Worm (Caenorhabditis elegans): ENCODE results near the gene F01D5.8.

The F01D5.8 gene

ce11 chrII:13979833-13980513, 30.5 kb upstream of the F01D5.8 start, which contains the start of gene sre-48:
sre-48 (minus strand) TSS chrII:13979883.
- TF ChIP-seq drap-1 (GFP tag; optimal IDR thresholded peaks at IDR 0.05), result no peak
- no peak for TF ChIP-seq lsy-2 (tag; optimal IDR thresholded peaks at IDR 0.05)
- TF ChIP-seq mls-2 (tag; optimal IDR thresholded peaks at IDR 0.05), result no peak
- TF ChIP-seq hlh-1 (tag; optimal IDR thresholded peaks at IDR 0.05), result no peak
- no peak for TF ChIP-seq ceh-83 (GFP tag; optimal IDR thresholded peaks at IDR 0.05)
- TF ChIP-seq ceh-43 (GFP tag; optimal IDR thresholded peaks at IDR 0.05), result no peak
- TF ChIP-seq mab-5 (tag; optimal IDR thresholded peaks at IDR 0.05), result no peak
- no peak for TF ChIP-seq nhr-12 (tag; optimal IDR thresholded peaks at IDR 0.05)
- no peak for TF ChIP-seq unc-62 (GFP tag; optimal IDR thresholded peaks at IDR 0.05)
- TF ChIP-seq nhr-237 (tag; optimal IDR thresholded peaks at IDR 0.05), result no peak
- TF ChIP-seq pha-4 (tag; optimal IDR thresholded peaks at IDR 0.05), result no peak
- no peak for TF ChIP-seq elt-3 (tag; optimal IDR thresholded peaks at IDR 0.05)
- no peak for TF ChIP-seq sptf-1 (tag; optimal IDR thresholded peaks at IDR 0.05)
- TF ChIP-seq nhr-2 (tag; optimal IDR thresholded peaks at IDR 0.05), result no peak
- TF ChIP-seq mep-1 (tag; optimal IDR thresholded peaks at IDR 0.05), result no peak
- TF ChIP-seq nhr-28 (tag; optimal IDR thresholded peaks at IDR 0.05), result no peak
- no peak for TF ChIP-seq M03D4.4 (tag; optimal IDR thresholded peaks at IDR 0.05)
- no peak for TF ChIP-seq cnd-1 (tag; optimal IDR thresholded peaks at IDR 0.05)
- no peak for TF ChIP-seq unc-39 (tag; optimal IDR thresholded peaks at IDR 0.05)

- TF ChIP-seq snpc-4 (tag; optimal IDR thresholded peaks at IDR 0.05), result no peak
- no peak for TF ChIP-seq ceh-83 (GFP tag; optimal IDR thresholded peaks at IDR 0.05)
- TF ChIP-seq sptf-1 (tag; optimal IDR thresholded peaks at IDR 0.05), result no peak
- TF ChIP-seq lin-32 (GFP tag; optimal IDR thresholded peaks at IDR 0.05), result no peak
- TF ChIP-seq cnd-1 (tag; optimal IDR thresholded peaks at IDR 0.05), result no peak
- no peak for TF ChIP-seq mls-2 (tag; optimal IDR thresholded peaks at IDR 0.05)
- TF ChIP-seq unc-62 (GFP tag; optimal IDR thresholded peaks at IDR 0.05), result no peak
- TF ChIP-seq ztf-11 (tag; optimal IDR thresholded peaks at IDR 0.05), result no peak
- no peak for TF ChIP-seq drap-1 (GFP tag; optimal IDR thresholded peaks at IDR 0.05)
- no peak for TF ChIP-seq elt-1 (tag; optimal IDR thresholded peaks at IDR 0.05; ENCODE audit: borderline replicate concordance, insufficient read depth)
Observed at ce11 chrII:13981097-13981496, 29.4 kb upstream of the F01D5.8 start, which contains the start of gene Y39G8B.9. Y39G8B.9 (plus strand) TSS chrII:13981365.

DNA sequence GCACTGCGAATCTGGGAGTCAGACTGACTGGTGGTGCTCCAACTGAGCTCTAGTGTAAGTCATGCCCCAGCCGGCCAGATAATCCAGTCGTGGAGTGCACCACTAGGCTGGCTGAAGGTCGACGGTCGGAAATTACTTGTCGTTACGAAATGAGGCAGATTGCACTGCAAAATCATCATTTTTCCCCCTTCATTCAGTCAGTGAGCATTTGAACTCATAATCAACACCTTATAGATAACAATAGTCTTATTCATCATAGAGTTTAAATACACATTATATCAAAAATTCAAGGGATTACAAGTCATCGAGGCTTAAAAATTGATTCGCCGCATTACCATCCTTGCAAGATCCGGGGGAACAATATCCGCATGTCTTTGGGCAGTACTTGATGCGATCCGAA, 28.7 kb upstream of the F01D5.8 start:
- TF ChIP-seq nhr-28 (tag; optimal IDR thresholded peaks at IDR 0.05) (no peak), hlh-1 (tag; optimal IDR thresholded peaks at IDR 0.05) (no peak), tbx-8 (GFP tag; optimal IDR thresholded peaks at IDR 0.05) (no peak), unc-120 (tag; optimal IDR thresholded peaks at IDR 0.05; ENCODE audit: poor library complexity, severe bottlenecking) (no peak), ceh-39 (tag; optimal IDR thresholded peaks at IDR 0.05) (no peak), sptf-1 (tag; optimal IDR thresholded peaks at IDR 0.05) (no peak)

- TF ChIP-seq unc-39 (tag; optimal IDR thresholded peaks at IDR 0.05) (no peak), lin-32 (GFP tag; optimal IDR thresholded peaks at IDR 0.05) (no peak), nhr-2 (tag; optimal IDR thresholded peaks at IDR 0.05) (no peak), ztf-11 (tag; optimal IDR thresholded peaks at IDR 0.05) (no peak), ham-2 (GFP tag; optimal IDR thresholded peaks at IDR 0.05) (no peak), flh-1 (GFP tag; optimal IDR thresholded peaks at IDR 0.05) (no peak), ceh-43 (GFP tag; optimal IDR thresholded peaks at IDR 0.05) (no peak), ceh-39 (tag; optimal IDR thresholded peaks at IDR 0.05) (no peak), pha-4 (tag; optimal IDR thresholded peaks at IDR 0.05) (no peak), bed-3 (GFP tag; optimal IDR thresholded peaks at IDR 0.05) (no peak), mep-1 (tag; optimal IDR thresholded peaks at IDR 0.05) (no peak), sptf-1 (tag; optimal IDR thresholded peaks at IDR 0.05) (no peak), unc-120 (tag; optimal IDR thresholded peaks at IDR 0.05; ENCODE audit: poor library complexity, severe bottlenecking) (no peak), nhr-12 (tag; optimal IDR thresholded peaks at IDR 0.05) (no peak), ces-1 (GFP tag; optimal IDR thresholded peaks at IDR 0.05) (no peak), sem-2 (GFP tag; optimal IDR thresholded peaks at IDR 0.05) (no peak), drap-1 (GFP tag; optimal IDR thresholded peaks at IDR 0.05) (no peak), nhr-237 (tag; optimal IDR thresholded peaks at IDR 0.05) (no peak), ceh-83 (GFP tag; optimal IDR thresholded peaks at IDR 0.05) (no peak)
Observed at ce11 chrII:13982247-13982646, 28.3 kb upstream of the F01D5.8 start.

Data from whole organism, mixed stage, embryonic.